Worm (Caenorhabditis elegans) whole organism, L1 larva: ENCODE measurements around the gene gmps-1.

Experiments used
- C04F5.9 ChIP-seq: sonication (generic microtip); optimal IDR thresholded peaks from 2 replicates; lab custom pipeline; 2016; ENCODE audit warnings: missing genetic modification characterization, missing compliant biosample characterization
- C16A3.4 ChIP-seq: fragments of 150-350 bp; optimal IDR thresholded peaks from 2 replicates; lab custom pipeline; 2014; ENCODE audit warnings: missing biosample characterization, missing genetic modification characterization
- C34B4.2 ChIP-seq: sonication (generic microtip); optimal IDR thresholded peaks from 2 replicates; lab custom pipeline; 2017; ENCODE audit warnings: mild to moderate bottlenecking, missing genetic modification characterization, missing compliant biosample characterization
- alr-1 ChIP-seq: fragments of 200-800 bp; sonication (Bioruptor generic); optimal IDR thresholded peaks from 2 replicates; lab custom pipeline; 2018; ENCODE audit warnings: borderline replicate concordance, mild to moderate bottlenecking, missing genetic modification characterization, missing compliant biosample characterization
- aly-2 ChIP-seq: fragments of 150-350 bp; optimal IDR thresholded peaks from 2 replicates; lab custom pipeline; 2014; ENCODE audit warnings: missing biosample characterization, missing genetic modification characterization
- ama-1 ChIP-seq: fragments of 150-350 bp; optimal IDR thresholded peaks from 2 replicates; lab custom pipeline; 2014
- blmp-1 ChIP-seq: fragments of 150-350 bp; optimal IDR thresholded peaks from 2 replicates; lab custom pipeline; 2014; ENCODE audit warnings: missing biosample characterization, missing genetic modification characterization
- ceh-8 ChIP-seq: fragments of 200-800 bp; sonication (Bioruptor generic); optimal IDR thresholded peaks from 2 replicates; lab custom pipeline; 2018; ENCODE audit warnings: mild to moderate bottlenecking, missing genetic modification characterization, moderate library complexity, missing compliant biosample characterization
- ceh-88 ChIP-seq: fragments of 200-800 bp; sonication (Bioruptor generic); IDR thresholded peaks from 2 replicates; pipeline ENCODE4 v1.3.6; 2022; ENCODE audit warnings: missing genetic modification characterization, missing compliant biosample characterization
- ceh-90 ChIP-seq: sonication (generic microtip); optimal IDR thresholded peaks from 2 replicates; lab custom pipeline; 2016; ENCODE audit warnings: missing genetic modification characterization, missing compliant biosample characterization
- efl-1 ChIP-seq, 4 experiments: fragments of 150-350 bp; optimal IDR thresholded peaks in 3 of 4; peaks in 1 of 4; 1 replicate in 1 of 4; 2 replicates in 3 of 4; lab custom pipeline; 2014; ENCODE audit warnings: missing biosample characterization in 2 of 4, missing genetic modification characterization in 2 of 4, missing genetic modification reagents in 2 of 4
- egl-13 ChIP-seq: sonication (generic microtip); optimal IDR thresholded peaks from 2 replicates; lab custom pipeline; 2016; ENCODE audit warnings: missing genotype, missing genetic modification reagents, missing genetic modification characterization, missing compliant biosample characterization
- egl-27 ChIP-seq, 2 experiments: fragments of 150-350 bp in 1 of 2; sonication (generic microtip); optimal IDR thresholded peaks; 3 replicates each; lab custom pipeline; 2017 to 2018; ENCODE audit warnings: missing biosample characterization in 2 of 2, missing genetic modification characterization in 2 of 2, missing genetic modification reagents in 2 of 2
- ets-5 ChIP-seq: fragments of 200-800 bp; sonication (Bioruptor generic); IDR thresholded peaks from 2 replicates; pipeline ENCODE4 v1.3.6; 2022; ENCODE audit warnings: missing genetic modification characterization, missing compliant biosample characterization
- fkh-10 ChIP-seq: sonication (generic microtip); optimal IDR thresholded peaks from 2 replicates; lab custom pipeline; 2017; ENCODE audit warnings: missing biosample characterization, missing genetic modification reagents, missing genetic modification characterization
- fkh-4 ChIP-seq: sonication (generic microtip); optimal IDR thresholded peaks from 2 replicates; lab custom pipeline; 2016; ENCODE audit warnings: missing compliant biosample characterization, missing genetic modification characterization, borderline replicate concordance
- fos-1 ChIP-seq: fragments of 150-350 bp; optimal IDR thresholded peaks from 2 replicates; lab custom pipeline; 2014; ENCODE audit warnings: missing biosample characterization, missing genetic modification characterization
- grh-1 ChIP-seq: fragments of 200-800 bp; sonication (Bioruptor generic); IDR thresholded peaks from 2 replicates; pipeline ENCODE4 v1.3.6; 2022; ENCODE audit warnings: missing genetic modification reagents, missing genetic modification characterization, missing compliant biosample characterization
- hlh-4 ChIP-seq: sonication (generic microtip); optimal IDR thresholded peaks from 2 replicates; lab custom pipeline; 2016; ENCODE audit warnings: mild to moderate bottlenecking, missing genetic modification characterization, missing compliant biosample characterization
- irx-1 ChIP-seq: sonication (generic microtip); optimal IDR thresholded peaks from 2 replicates; lab custom pipeline; 2016; ENCODE audit warnings: missing genetic modification characterization, missing compliant biosample characterization
- isw-1 ChIP-seq: fragments of 200-800 bp; sonication (Bioruptor generic); IDR thresholded peaks from 2 replicates; pipeline ENCODE4 v1.3.6; 2022; ENCODE audit warnings: missing genetic modification characterization, missing compliant biosample characterization
- lin-14 ChIP-seq: fragments of 200-800 bp; sonication (Bioruptor generic); optimal IDR thresholded peaks from 2 replicates; lab custom pipeline; 2018; ENCODE audit warnings: mild to moderate bottlenecking, missing genetic modification characterization, moderate library complexity, missing compliant biosample characterization
- lin-15B ChIP-seq: fragments of 150-350 bp; sonication (generic microtip); optimal IDR thresholded peaks from 3 replicates; lab custom pipeline; 2014; ENCODE audit warnings: missing biosample characterization, missing genetic modification characterization
- lin-35 ChIP-seq, 2 experiments: fragments of 150-350 bp; optimal IDR thresholded peaks; 2 replicates each; lab custom pipeline; 2014; ENCODE audit warnings: missing biosample characterization in 2 of 2, missing genetic modification characterization in 2 of 2, missing genetic modification reagents in 2 of 2
- lin-39 ChIP-seq: fragments of 150-350 bp; optimal IDR thresholded peaks from 2 replicates; lab custom pipeline; 2014; ENCODE audit warnings: missing biosample characterization, missing genetic modification reagents, missing genetic modification characterization
- lsy-2 ChIP-seq, 2 experiments: fragments of 150-350 bp; optimal IDR thresholded peaks; 2 replicates each; lab custom pipeline; 2014; ENCODE audit warnings: missing biosample characterization in 2 of 2, missing genetic modification characterization in 2 of 2
- mab-9 ChIP-seq: fragments of 200-800 bp; sonication (Bioruptor generic); IDR thresholded peaks from 2 replicates; pipeline ENCODE4 v1.3.6; 2022; ENCODE audit warnings: missing genetic modification reagents, missing genetic modification characterization, missing compliant biosample characterization
- mdl-1 ChIP-seq, 2 experiments: fragments of 150-350 bp; optimal IDR thresholded peaks; 2 replicates each; lab custom pipeline; 2014 to 2017; ENCODE audit warnings: missing biosample characterization in 2 of 2, missing genetic modification characterization in 2 of 2, inconsistent platforms in 1 of 2
- mef-2 ChIP-seq: fragments of 150-350 bp; optimal IDR thresholded peaks from 2 replicates; lab custom pipeline; 2014; ENCODE audit warnings: missing biosample characterization, missing genetic modification characterization
- mep-1 ChIP-seq: fragments of 150-350 bp; optimal IDR thresholded peaks from 2 replicates; lab custom pipeline; 2014; ENCODE audit warnings: missing biosample characterization, missing genetic modification characterization
- nhr-11 ChIP-seq: fragments of 150-350 bp; optimal IDR thresholded peaks from 2 replicates; lab custom pipeline; 2014; ENCODE audit warnings: missing biosample characterization, missing genetic modification characterization
- nhr-12 ChIP-seq: sonication (generic microtip); optimal IDR thresholded peaks from 2 replicates; lab custom pipeline; 2017; ENCODE audit warnings: missing biosample characterization, missing genetic modification characterization
- nhr-20 ChIP-seq: sonication (generic microtip); optimal IDR thresholded peaks from 2 replicates; lab custom pipeline; 2016; ENCODE audit warnings: mild to moderate bottlenecking, missing genetic modification characterization, missing compliant biosample characterization
- nhr-47 ChIP-seq: sonication (generic microtip); optimal IDR thresholded peaks from 2 replicates; lab custom pipeline; 2016; ENCODE audit warnings: mild to moderate bottlenecking, missing genetic modification characterization, moderate library complexity, missing compliant biosample characterization
- nhr-71 ChIP-seq: sonication (generic microtip); optimal IDR thresholded peaks from 2 replicates; lab custom pipeline; 2016; ENCODE audit warnings: mild to moderate bottlenecking, missing genetic modification characterization, moderate library complexity, missing compliant biosample characterization
- nhr-77 ChIP-seq: fragments of 150-350 bp; optimal IDR thresholded peaks from 2 replicates; lab custom pipeline; 2014; ENCODE audit warnings: missing biosample characterization, missing genetic modification characterization
- nhr-84 ChIP-seq: sonication (generic microtip); optimal IDR thresholded peaks from 2 replicates; lab custom pipeline; 2017; ENCODE audit warnings: missing biosample characterization, missing genetic modification characterization
- nhr-85 ChIP-seq: sonication (generic microtip); peaks from one replicate; lab custom pipeline; 2016; ENCODE audit warnings: missing genetic modification characterization, inconsistent platforms, missing compliant biosample characterization
- nhr-90 ChIP-seq: sonication (generic microtip); optimal IDR thresholded peaks from 2 replicates; lab custom pipeline; 2016; ENCODE audit warnings: mild to moderate bottlenecking, missing genetic modification characterization, missing compliant biosample characterization; ENCODE audit not compliant: poor library complexity
- pag-3 ChIP-seq: sonication (generic microtip); optimal IDR thresholded peaks from 2 replicates; lab custom pipeline; 2017; ENCODE audit warnings: missing genetic modification characterization, mild to moderate bottlenecking, missing compliant biosample characterization, antibody characterized with exemption, borderline replicate concordance; ENCODE audit not compliant: insufficient read depth
- pax-3 ChIP-seq: fragments of 200-800 bp; sonication (Bioruptor generic); optimal IDR thresholded peaks from 2 replicates; lab custom pipeline; 2018; ENCODE audit warnings: mild to moderate bottlenecking, missing genetic modification characterization, moderate library complexity, missing compliant biosample characterization
- pqm-1 ChIP-seq: sonication (generic microtip); optimal IDR thresholded peaks from 3 replicates; lab custom pipeline; 2017; ENCODE audit warnings: missing biosample characterization, missing genetic modification characterization
- snpc-4 ChIP-seq: fragments of 150-350 bp; optimal IDR thresholded peaks from 2 replicates; lab custom pipeline; 2014; ENCODE audit warnings: missing biosample characterization, missing genetic modification characterization
- sup-37 ChIP-seq: fragments of 200-800 bp; sonication (Bioruptor generic); optimal IDR thresholded peaks from 2 replicates; lab custom pipeline; 2018; ENCODE audit warnings: mild to moderate bottlenecking, missing genetic modification characterization, missing compliant biosample characterization
- tbx-2 ChIP-seq: sonication (generic microtip); optimal IDR thresholded peaks from 2 replicates; lab custom pipeline; 2016; ENCODE audit warnings: missing genetic modification characterization, missing compliant biosample characterization
- unc-130 ChIP-seq: fragments of 150-350 bp; optimal IDR thresholded peaks from 2 replicates; lab custom pipeline; 2017; ENCODE audit warnings: missing biosample characterization, missing genetic modification characterization, inconsistent platforms
- unc-30 ChIP-seq: sonication (generic microtip); optimal IDR thresholded peaks from 2 replicates; lab custom pipeline; 2017; ENCODE audit warnings: missing biosample characterization, missing genetic modification characterization
- vab-15 ChIP-seq: sonication (generic microtip); optimal IDR thresholded peaks from 2 replicates; lab custom pipeline; 2017; ENCODE audit warnings: missing genotype, mild to moderate bottlenecking, missing genetic modification characterization, missing compliant biosample characterization
- zip-4 ChIP-seq: fragments of 200-800 bp; sonication (Bioruptor generic); optimal IDR thresholded peaks from 2 replicates; lab custom pipeline; 2018; ENCODE audit warnings: mild to moderate bottlenecking, missing genetic modification characterization, moderate library complexity, missing compliant biosample characterization
- ztf-11 ChIP-seq, 2 experiments: sonication (generic microtip); optimal IDR thresholded peaks; 2 replicates each; lab custom pipeline; 2016 to 2017; ENCODE audit warnings: missing genetic modification characterization in 2 of 2, missing biosample characterization in 1 of 2, missing compliant biosample characterization in 1 of 2
- ztf-4 ChIP-seq: fragments of 150-350 bp; optimal IDR thresholded peaks from 2 replicates; lab custom pipeline; 2014; ENCODE audit warnings: missing biosample characterization, missing genetic modification characterization

Gene gmps-1

ce11 chrII:10862749-10863656, 5.5 kb downstream of the gmps-1 start:
- TF ChIP-seq lin-15B, result no peak
- no peak for TF ChIP-seq nhr-47 (tag; lab: Kevin White, UChicago)
- no peak for TF ChIP-seq ets-5
- TF ChIP-seq irx-1, result no peak
- peak; percentile 17 for TF ChIP-seq C04F5.9 (tag; lab: Kevin White, UChicago)
- peak; percentile 93 for TF ChIP-seq blmp-1 (tag; lab: Kevin White, UChicago)
- TF ChIP-seq tbx-2, result no peak
- no peak for TF ChIP-seq unc-30 (tag; lab: Kevin White, UChicago)
- TF ChIP-seq nhr-11, result no peak
- no peak for TF ChIP-seq unc-130 (tag; lab: Kevin White, UChicago)
- no peak for TF ChIP-seq nhr-84
- TF ChIP-seq mef-2 (tag; lab: Kevin White, UChicago), result no peak
- TF ChIP-seq mdl-1 (tag; optimal IDR thresholded peaks at IDR 0.05; lab: Kevin White, UChicago), result no peak
- TF ChIP-seq fkh-10 (GFP tag; lab: Kevin White, UChicago), result no peak
- TF ChIP-seq efl-1 (optimal IDR thresholded peaks at IDR 0.05; lab: Kevin White, UChicago), result peak in 1 of 2 experiments; percentile 7
- TF ChIP-seq efl-1 (GFP tag; optimal IDR thresholded peaks at IDR 0.05 in 1 of 2; lab: Kevin White, UChicago), result peak in 1 of 2 experiments; percentile 77
- TF ChIP-seq C34B4.2, result no peak
- TF ChIP-seq nhr-85, result peak; percentile 51
- TF ChIP-seq pax-3 (tag; lab: Kevin White, UChicago), result no peak
- TF ChIP-seq lin-14 (GFP tag; lab: Kevin White, UChicago), result peak; percentile 61
- peak; percentile 29 for TF ChIP-seq nhr-20 (tag; lab: Kevin White, UChicago)
- TF ChIP-seq fos-1, result no peak
- TF ChIP-seq C16A3.4, result no peak
- no peak for TF ChIP-seq ceh-90 (tag; lab: Kevin White, UChicago)
- no peak for TF ChIP-seq fkh-4
- no peak for TF ChIP-seq ceh-88
- no peak for TF ChIP-seq grh-1 (GFP tag; lab: Robert Waterston, UW)
- TF ChIP-seq lin-39 (tag; lab: Kevin White, UChicago), result no peak
- TF ChIP-seq aly-2 (tag; lab: Kevin White, UChicago), result no peak
- TF ChIP-seq lsy-2 (tag; optimal IDR thresholded peaks at IDR 0.05; lab: Kevin White, UChicago), result peak in 1 of 2 experiments; percentile 47
- TF ChIP-seq mep-1 (tag; lab: Kevin White, UChicago), result no peak
- TF ChIP-seq vab-15 (tag; lab: Kevin White, UChicago), result no peak
- no peak for TF ChIP-seq ama-1 (lab: Kevin White, UChicago)
- TF ChIP-seq nhr-77 (tag; lab: Kevin White, UChicago), result no peak
- no peak for TF ChIP-seq pqm-1 (tag; lab: Kevin White, UChicago)
- no peak for TF ChIP-seq sup-37 (GFP tag; lab: Kevin White, UChicago)
- no peak for TF ChIP-seq ztf-11 (tag; optimal IDR thresholded peaks at IDR 0.05; lab: Kevin White, UChicago)
- TF ChIP-seq nhr-71 (tag; lab: Kevin White, UChicago), result peak; percentile 6
- no peak for TF ChIP-seq alr-1 (tag; lab: Kevin White, UChicago)
- TF ChIP-seq nhr-12 (tag; lab: Kevin White, UChicago), result no peak
- no peak for TF ChIP-seq isw-1 (GFP tag; lab: Robert Waterston, UW)
- no peak for TF ChIP-seq snpc-4 (tag; lab: Kevin White, UChicago)
- no peak for TF ChIP-seq ztf-4 (tag; lab: Kevin White, UChicago)
- TF ChIP-seq egl-27 (tag; optimal IDR thresholded peaks at IDR 0.05; lab: Kevin White, UChicago), result no peak
- no peak for TF ChIP-seq hlh-4 (tag; lab: Kevin White, UChicago)
- TF ChIP-seq zip-4, result no peak
- no peak for TF ChIP-seq ceh-8 (GFP tag; lab: Kevin White, UChicago)
- TF ChIP-seq mab-9 (GFP tag; lab: Robert Waterston, UW), result no peak
- no peak for TF ChIP-seq lin-35 (GFP tag; optimal IDR thresholded peaks at IDR 0.05; lab: Kevin White, UChicago)
- TF ChIP-seq egl-13 (tag; lab: Kevin White, UChicago), result no peak
- TF ChIP-seq pag-3 (tag; lab: Kevin White, UChicago), result no peak
- TF ChIP-seq nhr-90 (tag; lab: Kevin White, UChicago), result no peak
